Fruit fly (Drosophila melanogaster): ENCODE data around the gene Acf.
A peak's percentile ranks its signal among the peaks of the same experiment; 100 is the strongest.

dm6 chr3R:31776583-31777362 is 17.0 kb upstream of the Acf start, which contains the start of the genes CG2126 and faf:
- TF ChIP-seq CG9139 (GFP tag; optimal IDR thresholded peaks at IDR 0.05) (no peak), CG34406 (GFP tag; optimal IDR thresholded peaks at IDR 0.05) (peak; percentile 56)
